Worm (Caenorhabditis elegans): ENCODE results near the gene hmit-1.2.

hmit-1.2 gene

DNA sequence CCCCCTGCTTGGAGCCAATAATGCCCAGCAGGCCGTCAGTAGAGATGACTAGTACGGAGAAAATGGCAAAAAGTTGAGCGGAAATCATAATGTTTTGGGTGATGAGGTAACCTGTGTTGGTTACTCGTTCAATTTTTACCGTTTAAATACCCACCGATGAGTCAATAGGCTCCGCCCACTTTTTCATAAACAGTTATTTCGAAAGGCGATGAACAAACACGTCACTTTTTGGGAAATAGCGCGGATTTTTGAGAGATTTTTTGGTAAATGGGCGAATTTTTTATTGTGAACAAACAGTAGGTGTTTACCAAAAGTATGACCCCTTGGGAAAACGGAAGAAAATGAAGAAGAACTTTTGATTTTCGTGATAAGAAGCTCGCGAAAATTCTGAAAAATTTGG is 35.6 kb downstream of the hmit-1.2 start, which contains the start of gene ttr-26:
Gene ttr-26, minus strand, starts transcription at position 101 of the 400 bp plus-strand sequence.
- no peak for TF ChIP-seq unc-62 (GFP tag; optimal IDR thresholded peaks at IDR 0.05)
- peak; percentile 8 for TF ChIP-seq F13H6.1 (tag; optimal IDR thresholded peaks at IDR 0.05)

DNA sequence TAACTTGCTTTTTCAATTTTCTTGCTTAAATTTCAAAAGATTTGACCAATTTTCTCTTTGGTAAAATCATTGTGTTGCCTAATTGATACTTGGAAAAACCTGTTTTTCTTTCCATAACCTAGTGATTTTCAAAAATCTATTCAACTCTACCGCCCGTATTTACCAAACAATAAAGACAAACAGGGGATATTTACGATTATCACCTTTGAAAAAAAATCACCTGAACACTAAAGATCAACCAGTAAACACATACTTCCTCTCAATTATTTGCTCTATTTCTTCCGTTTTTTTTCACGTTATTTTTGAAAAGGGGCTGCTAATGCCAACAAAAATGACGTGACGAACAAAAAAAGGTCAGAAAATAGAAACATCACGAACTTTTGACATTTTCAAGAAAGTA is 36.4 kb downstream of the hmit-1.2 start:
- no peak for TF ChIP-seq gmeb-1 (tag; optimal IDR thresholded peaks at IDR 0.05)
- TF ChIP-seq sma-9 (GFP tag; optimal IDR thresholded peaks at IDR 0.05) = peak; percentile 30
- no peak for TF ChIP-seq sma-9 (tag; optimal IDR thresholded peaks at IDR 0.05)
- no peak for TF ChIP-seq blmp-1 (tag; optimal IDR thresholded peaks at IDR 0.05; ENCODE audit: insufficient read depth)
- peak; percentile 40 for TF ChIP-seq F13H6.1 (tag; optimal IDR thresholded peaks at IDR 0.05)

DNA sequence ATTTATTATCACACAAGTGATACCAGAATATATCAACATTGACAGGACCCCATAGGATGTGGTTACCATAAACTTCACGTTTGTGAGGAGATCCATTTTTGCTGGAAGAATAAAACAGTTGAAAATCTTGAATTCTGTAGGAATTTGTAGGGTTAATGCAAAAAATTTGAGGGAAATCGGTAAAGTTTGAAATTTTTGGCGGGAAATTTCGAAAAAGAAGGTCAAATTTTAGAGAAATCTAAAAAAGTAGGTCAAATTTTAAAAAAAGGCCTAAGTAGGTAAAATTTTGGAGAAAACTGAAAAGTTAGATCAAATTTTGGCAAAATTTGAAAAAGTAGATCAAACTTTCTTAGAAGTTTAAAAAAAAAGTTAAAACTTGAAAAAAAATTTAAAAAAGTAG is 40.2 kb downstream of the hmit-1.2 start, which contains the start of gene srg-34:
Gene srg-34, minus strand, starts transcription at position 101 of the 400 bp plus-strand sequence.
- TF ChIP-seq Y55F3AM.14 (GFP tag; optimal IDR thresholded peaks at IDR 0.05) = no peak
- no peak for TF ChIP-seq sma-3 (GFP tag; optimal IDR thresholded peaks at IDR 0.05)
- TF ChIP-seq mbf-1 (tag; optimal IDR thresholded peaks at IDR 0.05) = no peak
- no peak for TF ChIP-seq nhr-25 (tag; optimal IDR thresholded peaks at IDR 0.05)
- TF ChIP-seq ama-1 (optimal IDR thresholded peaks at IDR 0.05) = no peak
- TF ChIP-seq peb-1 (tag; optimal IDR thresholded peaks at IDR 0.05) = no peak
- TF ChIP-seq egl-27 (tag; optimal IDR thresholded peaks at IDR 0.05) = no peak
- no peak for TF ChIP-seq lsy-2 (tag; optimal IDR thresholded peaks at IDR 0.05)
- no peak for TF ChIP-seq nhr-129 (tag; optimal IDR thresholded peaks at IDR 0.05)
- TF ChIP-seq unc-62 (GFP tag; optimal IDR thresholded peaks at IDR 0.05) = no peak
- no peak for TF ChIP-seq blmp-1 (tag; optimal IDR thresholded peaks at IDR 0.05; ENCODE audit: insufficient read depth)
- no peak for TF ChIP-seq unc-55 (GFP tag; optimal IDR thresholded peaks at IDR 0.05)
- no peak for TF ChIP-seq lin-13 (GFP tag; optimal IDR thresholded peaks at IDR 0.05)
- TF ChIP-seq F13H6.1 (tag; optimal IDR thresholded peaks at IDR 0.05) = no peak
- TF ChIP-seq sma-9 (GFP tag; optimal IDR thresholded peaks at IDR 0.05) = no peak
- TF ChIP-seq sma-9 (tag; optimal IDR thresholded peaks at IDR 0.05) = no peak
- no peak for TF ChIP-seq lin-39 (tag; optimal IDR thresholded peaks at IDR 0.05)
- TF ChIP-seq nhr-77 (tag; optimal IDR thresholded peaks at IDR 0.05) = no peak
- TF ChIP-seq skn-1 (tag; optimal IDR thresholded peaks at IDR 0.05) = no peak
- TF ChIP-seq nhr-21 (tag; optimal IDR thresholded peaks at IDR 0.05) = no peak

- no peak for TF ChIP-seq zag-1 (tag; optimal IDR thresholded peaks at IDR 0.05)
- TF ChIP-seq aly-2 (tag; optimal IDR thresholded peaks at IDR 0.05) = no peak
- TF ChIP-seq nhr-23 (tag; optimal IDR thresholded peaks at IDR 0.05) = no peak
- TF ChIP-seq nhr-25 (tag; optimal IDR thresholded peaks at IDR 0.05) = no peak
- no peak for TF ChIP-seq sma-9 (GFP tag; optimal IDR thresholded peaks at IDR 0.05)
- TF ChIP-seq sma-9 (tag; optimal IDR thresholded peaks at IDR 0.05) = no peak
- no peak for TF ChIP-seq snpc-4 (tag; optimal IDR thresholded peaks at IDR 0.05)
- TF ChIP-seq ZK546.5 (tag; optimal IDR thresholded peaks at IDR 0.05) = no peak
- no peak for TF ChIP-seq unc-55 (GFP tag; optimal IDR thresholded peaks at IDR 0.05)
- no peak for TF ChIP-seq nhr-129 (tag; optimal IDR thresholded peaks at IDR 0.05)
- no peak for TF ChIP-seq dmd-4 (tag; optimal IDR thresholded peaks at IDR 0.05)
- TF ChIP-seq ztf-11 (tag; optimal IDR thresholded peaks at IDR 0.05) = no peak
- no peak for TF ChIP-seq lin-11 (tag; optimal IDR thresholded peaks at IDR 0.05)
Observed at ce11 chrV:18565621-18566020, 41.1 kb downstream of the hmit-1.2 start.

- TF ChIP-seq mbf-1 (tag; optimal IDR thresholded peaks at IDR 0.05) (no peak), crh-2 (tag; optimal IDR thresholded peaks at IDR 0.05) (peak; percentile 2), nhr-21 (tag; optimal IDR thresholded peaks at IDR 0.05) (no peak), snpc-4 (tag; optimal IDR thresholded peaks at IDR 0.05) (no peak), blmp-1 (tag; optimal IDR thresholded peaks at IDR 0.05; ENCODE audit: insufficient read depth) (peak; percentile 28), alr-1 (tag; optimal IDR thresholded peaks at IDR 0.05) (no peak), F13H6.1 (tag; optimal IDR thresholded peaks at IDR 0.05) (no peak), elt-3 (tag; optimal IDR thresholded peaks at IDR 0.05) (no peak), nhr-77 (tag; optimal IDR thresholded peaks at IDR 0.05) (no peak), mdl-1 (tag; optimal IDR thresholded peaks at IDR 0.05) (no peak), dmd-4 (tag; optimal IDR thresholded peaks at IDR 0.05) (no peak), C34F6.9 (tag; optimal IDR thresholded peaks at IDR 0.05) (no peak), sma-3 (GFP tag; optimal IDR thresholded peaks at IDR 0.05) (no peak), ceh-82 (tag; optimal IDR thresholded peaks at IDR 0.05) (no peak), lsy-2 (tag; optimal IDR thresholded peaks at IDR 0.05) (no peak), mab-5 (tag; optimal IDR thresholded peaks at IDR 0.05) (no peak), lin-13 (GFP tag; optimal IDR thresholded peaks at IDR 0.05) (peak; percentile 9), nhr-25 (tag; optimal IDR thresholded peaks at IDR 0.05) (peak; percentile 77), nhr-23 (tag; optimal IDR thresholded peaks at IDR 0.05) (no peak), unc-62 (GFP tag; optimal IDR thresholded peaks at IDR 0.05) (no peak), egl-27 (tag; optimal IDR thresholded peaks at IDR 0.05) (no peak), ama-1 (optimal IDR thresholded peaks at IDR 0.05) (no peak), unc-55 (GFP tag; optimal IDR thresholded peaks at IDR 0.05) (no peak), sem-4 (tag; optimal IDR thresholded peaks at IDR 0.05) (no peak), Y55F3AM.14 (GFP tag; optimal IDR thresholded peaks at IDR 0.05) (no peak), ztf-11 (tag; optimal IDR thresholded peaks at IDR 0.05) (no peak), unc-39 (tag; optimal IDR thresholded peaks at IDR 0.05) (no peak), nhr-129 (tag; optimal IDR thresholded peaks at IDR 0.05) (peak; percentile 9), ZK546.5 (tag; optimal IDR thresholded peaks at IDR 0.05) (no peak), aly-2 (tag; optimal IDR thresholded peaks at IDR 0.05) (no peak), elt-1 (tag; optimal IDR thresholded peaks at IDR 0.05) (no peak)
Observed at ce11 chrV:18569445-18569844, 44.9 kb downstream of the hmit-1.2 start.
